Fruit fly (Drosophila melanogaster) whole organism, embryonic: ENCODE results near the gene PIG-T.
A peak's percentile ranks its signal among the peaks of the same experiment; 100 is the strongest.

Experiments used
- ATbp ChIP-seq: fragments of 200-800 bp; sonication (Bioruptor generic); optimal IDR thresholded peaks from 2 replicates; lab custom pipeline; 2017; ENCODE audit warnings: missing biosample characterization, mild to moderate bottlenecking, missing genetic modification characterization, missing genetic modification reagents
- Ada2b ChIP-seq: fragments of 200-800 bp; sonication (Bioruptor generic); IDR thresholded peaks from 2 replicates; pipeline ENCODE4 v1.3.6; 2022; ENCODE audit warnings: missing biosample characterization, missing genetic modification characterization
- B-H1 ChIP-seq: fragments of 200-800 bp; sonication (Bioruptor generic); IDR thresholded peaks from 3 replicates; pipeline ENCODE4 v1.3.6; 2022; ENCODE audit warnings: missing biosample characterization, missing genetic modification characterization
- CG10147 ChIP-seq: fragments of 200-800 bp; sonication (Bioruptor generic); optimal IDR thresholded peaks from 2 replicates; lab custom pipeline; 2019; ENCODE audit warnings: missing biosample characterization, mild to moderate bottlenecking, missing genetic modification characterization, moderate library complexity
- CG10431 ChIP-seq: fragments of 200-800 bp; sonication (Bioruptor generic); optimal IDR thresholded peaks from 3 replicates; lab custom pipeline; 2018; ENCODE audit warnings: missing biosample characterization, mild to moderate bottlenecking, missing genetic modification characterization
- CG11504 ChIP-seq: fragments of 200-800 bp; sonication (Bioruptor generic); optimal IDR thresholded peaks from 3 replicates; lab custom pipeline; 2019; ENCODE audit warnings: missing biosample characterization, mild to moderate bottlenecking, missing genetic modification characterization, moderate library complexity
- CG12155 ChIP-seq: fragments of 200-800 bp; sonication (Bioruptor generic); optimal IDR thresholded peaks from 3 replicates; lab custom pipeline; 2016; ENCODE audit warnings: missing biosample characterization, missing genetic modification characterization
- CG13287 ChIP-seq: fragments of 200-800 bp; sonication (Bioruptor generic); IDR thresholded peaks from 2 replicates; pipeline ENCODE4 v1.3.6; 2022; ENCODE audit warnings: missing biosample characterization, missing genetic modification characterization; ENCODE audit not compliant: partially characterized antibody
- CG14014 ChIP-seq: fragments of 200-800 bp; sonication (Bioruptor generic); IDR thresholded peaks from 2 replicates; pipeline ENCODE4 v1.3.6; 2022; ENCODE audit warnings: missing biosample characterization, missing genetic modification characterization
- CG14667 ChIP-seq: fragments of 200-800 bp; sonication (Bioruptor generic); IDR thresholded peaks from 2 replicates; pipeline ENCODE4 v1.3.6; 2022; ENCODE audit warnings: missing biosample characterization, missing genetic modification characterization
- CG16779 ChIP-seq: fragments of 200-800 bp; sonication (Bioruptor generic); IDR thresholded peaks from 2 replicates; pipeline ENCODE4 v1.3.6; 2022; ENCODE audit warnings: missing biosample characterization, missing genetic modification characterization
- CG17359 ChIP-seq: fragments of 200-800 bp; sonication (Bioruptor generic); optimal IDR thresholded peaks from 3 replicates; lab custom pipeline; 2018; ENCODE audit warnings: missing biosample characterization, mild to moderate bottlenecking, missing genetic modification characterization, moderate library complexity
- CG17612 ChIP-seq: fragments of 200-800 bp; sonication (Bioruptor generic); IDR thresholded peaks from 2 replicates; pipeline ENCODE4 v1.3.6; 2022; ENCODE audit warnings: missing biosample characterization, missing genetic modification characterization
- CG30403 ChIP-seq: fragments of 200-800 bp; sonication (Bioruptor generic); optimal IDR thresholded peaks from 3 replicates; lab custom pipeline; 2016; ENCODE audit warnings: missing biosample characterization, missing genetic modification characterization
- CG3163 ChIP-seq: fragments of 200-800 bp; sonication (Bioruptor generic); optimal IDR thresholded peaks from 3 replicates; lab custom pipeline; 2016; ENCODE audit warnings: missing biosample characterization, missing genetic modification characterization
- CG32772 ChIP-seq: fragments of 200-800 bp; sonication (Bioruptor generic); IDR thresholded peaks from 2 replicates; pipeline ENCODE4 v1.3.6; 2022; ENCODE audit warnings: missing biosample characterization, missing genetic modification characterization
- CG34376 ChIP-seq: fragments of 200-800 bp; sonication (Bioruptor generic); optimal IDR thresholded peaks from 2 replicates; lab custom pipeline; 2018; ENCODE audit warnings: missing biosample characterization, mild to moderate bottlenecking, missing genetic modification characterization
- CG7357 ChIP-seq: fragments of 200-800 bp; sonication (Bioruptor generic); IDR thresholded peaks from 3 replicates; pipeline ENCODE4 v1.3.6; 2022; ENCODE audit warnings: missing biosample characterization, missing genetic modification characterization
- CG7839 ChIP-seq: fragments of 200-800 bp; sonication (Bioruptor generic); optimal IDR thresholded peaks from 3 replicates; lab custom pipeline; 2018; ENCODE audit warnings: missing biosample characterization, mild to moderate bottlenecking, missing genetic modification characterization, moderate library complexity
- CG8944 ChIP-seq: fragments of 200-800 bp; sonication (Bioruptor generic); optimal IDR thresholded peaks from 3 replicates; lab custom pipeline; 2016; ENCODE audit warnings: missing biosample characterization, missing genetic modification characterization
- Chrac-16 ChIP-seq: fragments of 200-800 bp; sonication (Bioruptor generic); optimal IDR thresholded peaks from 3 replicates; lab custom pipeline; 2016; ENCODE audit warnings: missing biosample characterization, missing genetic modification characterization
- D19A ChIP-seq: fragments of 200-800 bp; optimal IDR thresholded peaks from 3 replicates; lab custom pipeline; 2019; ENCODE audit warnings: missing biosample characterization, mild to moderate bottlenecking, missing genetic modification characterization, moderate library complexity
- Dfd ChIP-seq, 2 experiments: fragments of >200 bp; optimal IDR thresholded peaks; 2 replicates each; lab custom pipeline; 2017; ENCODE audit warnings: missing biosample characterization in 2 of 2, missing genetic modification characterization in 2 of 2
- Dip3 ChIP-seq: fragments of 200-800 bp; sonication (Bioruptor generic); optimal IDR thresholded peaks from 3 replicates; lab custom pipeline; 2016; ENCODE audit warnings: missing biosample characterization, missing genetic modification characterization
- Hmx ChIP-seq: fragments of 200-800 bp; sonication (Bioruptor generic); optimal IDR thresholded peaks from 2 replicates; lab custom pipeline; 2016; ENCODE audit warnings: missing biosample characterization, missing genetic modification characterization
- Med ChIP-seq: fragments of 200-800 bp; sonication (Bioruptor generic); peaks from one replicate; lab custom pipeline; 2016; ENCODE audit warnings: missing biosample characterization, missing genetic modification characterization, mild to moderate bottlenecking, inconsistent platforms, moderate library complexity
- Pdp1 ChIP-seq, 2 experiments: fragments of 200-800 bp; sonication (Bioruptor generic); optimal IDR thresholded peaks; 3 replicates each; lab custom pipeline; 2016; ENCODE audit warnings: missing biosample characterization in 2 of 2, missing genetic modification characterization in 2 of 2, mild to moderate bottlenecking in 1 of 2, moderate library complexity in 1 of 2
- Ssrp ChIP-seq: fragments of 200-800 bp; sonication (Bioruptor generic); optimal IDR thresholded peaks from 2 replicates; lab custom pipeline; 2018; ENCODE audit warnings: missing biosample characterization, mild to moderate bottlenecking, missing genetic modification characterization, moderate library complexity
- Vsx1 ChIP-seq: fragments of 200-800 bp; sonication (Bioruptor generic); optimal IDR thresholded peaks from 2 replicates; lab custom pipeline; 2017; ENCODE audit warnings: missing biosample characterization, mild to moderate bottlenecking, missing genetic modification characterization, missing genetic modification reagents
- ase ChIP-seq: fragments of 200-800 bp; sonication (Bioruptor generic); IDR thresholded peaks from 3 replicates; pipeline ENCODE4 v1.3.6; 2022; ENCODE audit warnings: missing biosample characterization, missing genetic modification characterization
- bowl ChIP-seq: fragments of 200-800 bp; sonication (Bioruptor generic); IDR thresholded peaks from 2 replicates; pipeline ENCODE4 v1.3.6; 2022; ENCODE audit warnings: missing biosample characterization, missing genetic modification characterization
- bsh ChIP-seq, 2 experiments: fragments of 200-800 bp; sonication (Bioruptor generic); optimal IDR thresholded peaks; 2 replicates each; lab custom pipeline; 2017 to 2018; ENCODE audit warnings: mild to moderate bottlenecking in 2 of 2, missing biosample characterization in 2 of 2, missing genetic modification characterization in 2 of 2, moderate library complexity in 1 of 2
- cg ChIP-seq: fragments of 200-800 bp; sonication (Bioruptor generic); optimal IDR thresholded peaks from 3 replicates; lab custom pipeline; 2019; ENCODE audit warnings: missing biosample characterization, mild to moderate bottlenecking, missing genetic modification characterization, moderate library complexity
- crc ChIP-seq: fragments of 200-800 bp; sonication (Bioruptor generic); optimal IDR thresholded peaks from 2 replicates; lab custom pipeline; 2016; ENCODE audit warnings: missing biosample characterization, missing genetic modification characterization
- cwo ChIP-seq: fragments of 200-800 bp; sonication (Bioruptor generic); optimal IDR thresholded peaks from 3 replicates; lab custom pipeline; 2017; ENCODE audit warnings: missing biosample characterization, missing genetic modification characterization, mild to moderate bottlenecking, moderate library complexity, missing genetic modification reagents
- gfzf ChIP-seq: fragments of 200-800 bp; sonication (Bioruptor generic); optimal IDR thresholded peaks from 2 replicates; lab custom pipeline; 2016; ENCODE audit warnings: missing biosample characterization, mild to moderate bottlenecking, missing genetic modification characterization, moderate library complexity
- gsb ChIP-seq: fragments of 200-800 bp; sonication (Bioruptor generic); IDR thresholded peaks from 2 replicates; pipeline ENCODE4 v1.3.6; 2022; ENCODE audit warnings: missing biosample characterization, missing genetic modification characterization
- lmd ChIP-seq: fragments of 200-800 bp; sonication (Bioruptor generic); IDR thresholded peaks from 2 replicates; pipeline ENCODE4 v1.3.6; 2022; ENCODE audit warnings: missing biosample characterization, missing genetic modification characterization
- mam ChIP-seq: fragments of 200-800 bp; sonication (Bioruptor generic); optimal IDR thresholded peaks from 3 replicates; lab custom pipeline; 2016; ENCODE audit warnings: missing biosample characterization, missing genetic modification characterization
- mirr ChIP-seq: fragments of 200-800 bp; sonication (Bioruptor generic); optimal IDR thresholded peaks from 3 replicates; lab custom pipeline; 2018; ENCODE audit warnings: missing biosample characterization, mild to moderate bottlenecking, missing genetic modification characterization
- otp ChIP-seq: fragments of 200-800 bp; sonication (Bioruptor generic); IDR thresholded peaks from 3 replicates; pipeline ENCODE4, ENCODE4 v1.3.6; 2022; ENCODE audit warnings: missing biosample characterization, missing genetic modification characterization
- pho ChIP-seq: fragments of 200-800 bp; sonication (Bioruptor generic); optimal IDR thresholded peaks from 2 replicates; lab custom pipeline; 2016; ENCODE audit warnings: missing biosample characterization, missing genetic modification characterization
- pnt ChIP-seq: fragments of 200-800 bp; sonication (Bioruptor generic); optimal IDR thresholded peaks from 3 replicates; lab custom pipeline; 2016; ENCODE audit warnings: missing biosample characterization, missing genetic modification characterization
- pum ChIP-seq: fragments of 200-800 bp; sonication (Bioruptor generic); optimal IDR thresholded peaks from 2 replicates; lab custom pipeline; 2016; ENCODE audit warnings: missing biosample characterization, missing genetic modification characterization
- ro ChIP-seq: fragments of 200-800 bp; sonication (Bioruptor generic); IDR thresholded peaks from 2 replicates; pipeline ENCODE4 v1.3.6; 2022; ENCODE audit warnings: missing biosample characterization, missing genetic modification characterization
- sens ChIP-seq: fragments of 200-800 bp; sonication (Bioruptor generic); peaks from one replicate; lab custom pipeline; 2016; ENCODE audit warnings: missing biosample characterization, missing genetic modification characterization
- shn ChIP-seq: fragments of 200-800 bp; sonication (Bioruptor generic); optimal IDR thresholded peaks from 3 replicates; lab custom pipeline; 2016; ENCODE audit warnings: missing biosample characterization, missing genetic modification characterization
- tap ChIP-seq: fragments of 200-800 bp; optimal IDR thresholded peaks from 3 replicates; lab custom pipeline; 2019; ENCODE audit warnings: missing biosample characterization, mild to moderate bottlenecking, missing genetic modification characterization, moderate library complexity
- tio ChIP-seq: fragments of 200-800 bp; sonication (Bioruptor generic); optimal IDR thresholded peaks from 2 replicates; lab custom pipeline; 2017; ENCODE audit warnings: missing biosample characterization, missing genetic modification characterization, inconsistent platforms
- ttk ChIP-seq: fragments of 200-800 bp; sonication (Bioruptor generic); IDR thresholded peaks from 2 replicates; pipeline ENCODE4 v2.1.2; 2022; ENCODE audit warnings: missing biosample characterization, missing genetic modification characterization
- wek ChIP-seq: fragments of 200-800 bp; sonication (Bioruptor generic); optimal IDR thresholded peaks from 3 replicates; lab custom pipeline; 2018; ENCODE audit warnings: missing biosample characterization, mild to moderate bottlenecking, missing genetic modification characterization, moderate library complexity
- wor ChIP-seq: fragments of 200-800 bp; sonication (Bioruptor generic); IDR thresholded peaks from 2 replicates; pipeline ENCODE4 v1.3.6; 2022; ENCODE audit warnings: missing biosample characterization, missing genetic modification characterization

PIG-T gene

dm6 chrX:8416956-8417355, 9.9 kb upstream of the PIG-T start (continued):
- TF ChIP-seq CG10147 (GFP tag; lab: Kevin White, UChicago) (no peak), ase (GFP tag; lab: Robert Waterston, UW) (no peak), pnt (GFP tag; lab: Kevin White, UChicago) (peak; percentile 30), CG7839 (tag; lab: Kevin White, UChicago) (peak; percentile 52), Med (GFP tag; lab: Kevin White, UChicago) (peak; percentile 68), CG32772 (GFP tag; lab: Robert Waterston, UW) (0 out of 2 replicates have a peak, but pooled peaks have one; percentile 20), mam (peak; percentile 11), cg (GFP tag; lab: Kevin White, UChicago) (no peak), bowl (no peak), Pdp1 (GFP tag; optimal IDR thresholded peaks at IDR 0.05; lab: Kevin White, UChicago) (peak; percentile 21 to 48), CG11504 (tag; lab: Kevin White, UChicago) (peak; percentile 44), CG8944 (no peak), ATbp (GFP tag; lab: Kevin White, UChicago) (peak; percentile 11), crc (GFP tag; lab: Kevin White, UChicago) (peak; percentile 36), cwo (GFP tag; lab: Kevin White, UChicago) (no peak), lmd (GFP tag; lab: Robert Waterston, UW) (peak; percentile 39), CG12155 (GFP tag; lab: Kevin White, UChicago) (no peak), tio (GFP tag; lab: Kevin White, UChicago) (no peak), pum (GFP tag; lab: Kevin White, UChicago) (peak; percentile 27), bsh (GFP tag; optimal IDR thresholded peaks at IDR 0.05; lab: Kevin White, UChicago) (peak in 1 of 2 experiments; percentile 13), CG30403 (peak; percentile 7), CG17359 (tag; lab: Kevin White, UChicago) (peak; percentile 38)

DNA sequence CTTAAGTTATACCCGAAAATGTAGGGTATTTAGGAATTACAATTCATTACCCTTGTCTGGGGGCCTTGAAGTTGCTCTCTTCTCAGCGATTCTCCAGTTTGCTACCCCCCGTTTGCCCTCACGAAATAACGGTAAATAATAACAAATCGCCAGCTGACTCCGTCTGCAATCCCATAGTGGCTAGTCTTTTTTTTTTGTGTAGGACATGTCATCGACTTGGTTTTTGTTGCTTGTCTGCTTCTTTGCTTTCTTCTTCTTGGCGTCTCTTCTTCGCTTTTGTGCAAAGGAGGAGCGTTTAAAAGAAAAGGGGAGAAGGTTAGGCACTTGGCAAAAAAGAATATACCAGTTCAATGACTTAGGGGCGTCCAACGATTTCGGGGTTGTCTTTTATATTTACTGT, 9.1 kb upstream of the PIG-T start:
- TF ChIP-seq B-H1 (GFP tag; lab: Robert Waterston, UW) (no peak), Dfd (GFP tag; optimal IDR thresholded peaks at IDR 0.05; lab: Kevin White, UChicago) (no peak), Ssrp (tag; lab: Kevin White, UChicago) (no peak), Med (GFP tag; lab: Kevin White, UChicago) (peak; percentile 13), Vsx1 (GFP tag; lab: Kevin White, UChicago) (no peak), mirr (GFP tag; lab: Kevin White, UChicago) (no peak), Hmx (GFP tag; lab: Kevin White, UChicago) (no peak), pho (GFP tag; lab: Kevin White, UChicago) (no peak), sens (peak; percentile 27), gsb (GFP tag; lab: Robert Waterston, UW) (no peak), CG14014 (GFP tag; lab: Robert Waterston, UW) (no peak), CG17612 (GFP tag; lab: Robert Waterston, UW) (no peak), CG13287 (GFP tag; lab: Robert Waterston, UW) (no peak), CG34376 (GFP tag; lab: Kevin White, UChicago) (no peak), Chrac-16 (GFP tag; lab: Kevin White, UChicago) (no peak), CG7357 (GFP tag; lab: Robert Waterston, UW) (no peak), ttk (no peak), CG14667 (GFP tag; lab: Robert Waterston, UW) (no peak), Ada2b (no peak), shn (GFP tag; lab: Kevin White, UChicago) (no peak), CG10431 (GFP tag; lab: Kevin White, UChicago) (no peak), CG3163 (GFP tag; lab: Kevin White, UChicago) (no peak), Dip3 (GFP tag; lab: Kevin White, UChicago) (no peak), wor (no peak), D19A (tag; lab: Kevin White, UChicago) (peak; percentile 39), ro (GFP tag; lab: Robert Waterston, UW) (no peak), otp (GFP tag; lab: Robert Waterston, UW) (no peak), gfzf (GFP tag; lab: Kevin White, UChicago) (no peak), tap (tag; lab: Kevin White, UChicago) (no peak), wek (GFP tag; lab: Kevin White, UChicago) (no peak), CG16779 (GFP tag; lab: Robert Waterston, UW) (no peak)
